Worm (Caenorhabditis elegans) whole organism, L1 larva: ENCODE data around the gene F52G3.1.

Experiments used
- ceh-88 ChIP-seq: fragments of 200-800 bp; sonication (Bioruptor generic); IDR thresholded peaks from 2 replicates; pipeline ENCODE4 v1.3.6; 2022; ENCODE audit warnings: missing genetic modification characterization, missing compliant biosample characterization
- fkh-10 ChIP-seq: sonication (generic microtip); optimal IDR thresholded peaks from 2 replicates; lab custom pipeline; 2017; ENCODE audit warnings: missing biosample characterization, missing genetic modification reagents, missing genetic modification characterization
- nhr-19 ChIP-seq: fragments of 200-800 bp; sonication (Bioruptor generic); conservative IDR thresholded peaks from 2 replicates; pipeline ENCODE4 v1.3.6; 2022; ENCODE audit warnings: missing genetic modification characterization, missing compliant biosample characterization
- skn-1 ChIP-seq: fragments of 150-350 bp; optimal IDR thresholded peaks from 2 replicates; lab custom pipeline; 2014; ENCODE audit warnings: missing biosample characterization, missing genetic modification characterization
- sox-4 ChIP-seq: sonication (generic microtip); optimal IDR thresholded peaks from 2 replicates; lab custom pipeline; 2016; ENCODE audit warnings: missing genetic modification characterization, missing compliant biosample characterization
- unc-130 ChIP-seq: fragments of 150-350 bp; optimal IDR thresholded peaks from 2 replicates; lab custom pipeline; 2017; ENCODE audit warnings: missing biosample characterization, missing genetic modification characterization, inconsistent platforms
- ztf-4 ChIP-seq: fragments of 150-350 bp; optimal IDR thresholded peaks from 2 replicates; lab custom pipeline; 2014; ENCODE audit warnings: missing biosample characterization, missing genetic modification characterization

DNA sequence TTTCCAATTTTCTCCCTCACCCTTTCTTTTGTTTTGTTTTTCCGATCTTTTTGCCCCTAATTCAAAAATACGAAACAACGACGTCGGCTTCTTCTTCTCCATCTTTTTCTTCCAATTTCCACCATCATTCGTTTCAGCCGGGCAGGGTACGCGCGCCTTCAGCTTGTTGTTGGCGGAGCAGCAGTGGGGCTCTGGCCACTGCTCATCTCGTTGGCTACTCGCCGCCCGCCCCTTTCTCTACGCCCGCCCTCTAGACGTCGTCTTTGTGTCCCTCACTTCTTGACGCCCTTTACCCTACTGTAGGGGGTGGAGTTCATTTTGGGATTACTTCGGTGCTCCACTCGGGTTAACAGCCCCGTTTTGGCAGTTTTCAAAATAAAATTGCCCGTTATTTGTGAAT lies 35.3 kb downstream of the F52G3.1 start:
- TF ChIP-seq unc-130 (tag; lab: Kevin White, UChicago) (no peak), ztf-4 (tag; lab: Kevin White, UChicago) (no peak), fkh-10 (GFP tag; lab: Kevin White, UChicago) (no peak), sox-4 (tag; lab: Kevin White, UChicago) (no peak), ceh-88 (GFP tag; lab: Robert Waterston, UW) (no peak), skn-1 (no peak), nhr-19 (GFP tag; lab: Robert Waterston, UW) (no peak)
